Fruit fly (Drosophila melanogaster) whole organism, prepupa: ENCODE results near the gene BRWD3.

Experiments
- Blimp-1 ChIP-seq: fragments of 200-800 bp; sonication (Bioruptor generic); optimal IDR thresholded peaks from 3 replicates; lab custom pipeline; 2017; ENCODE audit warnings: missing biosample characterization, missing genetic modification characterization, mild to moderate bottlenecking, moderate library complexity, missing genetic modification reagents
- CG10631 ChIP-seq: fragments of 200-800 bp; sonication (Bioruptor generic); optimal IDR thresholded peaks from 2 replicates; lab custom pipeline; 2016; ENCODE audit warnings: missing biosample characterization, missing genetic modification characterization
- CG11902 ChIP-seq: fragments of 200-800 bp; sonication (Bioruptor generic); optimal IDR thresholded peaks from 3 replicates; lab custom pipeline; 2016; ENCODE audit warnings: missing biosample characterization, missing genetic modification characterization
- CG6854 ChIP-seq: fragments of 200-800 bp; sonication (Bioruptor generic); optimal IDR thresholded peaks from 2 replicates; lab custom pipeline; 2017; ENCODE audit warnings: missing biosample characterization, mild to moderate bottlenecking, missing genetic modification characterization
- Ets21C ChIP-seq: fragments of 200-800 bp; sonication (Bioruptor generic); optimal IDR thresholded peaks from 3 replicates; lab custom pipeline; 2016; ENCODE audit warnings: missing biosample characterization, missing genetic modification characterization
- Gug ChIP-seq: fragments of 200-800 bp; sonication (Bioruptor generic); IDR thresholded peaks from 2 replicates; pipeline ENCODE4 v1.3.6; 2022; ENCODE audit warnings: missing biosample characterization, missing genetic modification characterization
- achi ChIP-seq: fragments of 200-800 bp; sonication (Bioruptor generic); optimal IDR thresholded peaks from 3 replicates; lab custom pipeline; 2016; ENCODE audit warnings: missing biosample characterization, missing genetic modification characterization
- dac ChIP-seq: fragments of 200-800 bp; sonication (Bioruptor generic); optimal IDR thresholded peaks from 2 replicates; lab custom pipeline; 2017; ENCODE audit warnings: missing biosample characterization, mild to moderate bottlenecking, missing genetic modification characterization
- net ChIP-seq: fragments of 200-800 bp; sonication (Bioruptor generic); optimal IDR thresholded peaks from 3 replicates; lab custom pipeline; 2016; ENCODE audit warnings: missing biosample characterization, missing genetic modification characterization
- topi ChIP-seq: fragments of 200-800 bp; sonication (Bioruptor generic); optimal IDR thresholded peaks from 3 replicates; lab custom pipeline; 2016; ENCODE audit warnings: missing biosample characterization, missing genetic modification characterization

DNA sequence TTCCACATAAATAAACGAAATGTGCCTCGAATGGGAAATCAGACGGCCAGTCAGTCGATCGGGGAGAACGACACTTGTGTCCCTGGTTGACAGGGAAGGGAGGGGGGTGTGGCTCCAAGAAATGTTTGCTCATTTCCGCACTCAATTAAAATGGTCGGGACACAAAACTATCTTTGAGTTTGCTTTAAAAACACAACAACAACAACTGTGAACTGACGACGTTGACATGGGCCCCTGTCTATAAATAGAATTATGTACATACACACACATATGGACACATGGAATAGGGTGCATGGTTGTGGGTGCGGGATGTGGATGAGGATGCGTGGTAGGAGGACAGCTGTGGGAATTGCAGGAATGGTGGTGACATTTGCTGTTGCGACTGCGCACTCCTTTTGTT is 48.8 kb upstream of the BRWD3 start:
- TF ChIP-seq dac (GFP tag; lab: Kevin White, UChicago): no peak
- no peak for TF ChIP-seq Blimp-1 (GFP tag; lab: Kevin White, UChicago)
- no peak for TF ChIP-seq Gug (GFP tag; lab: Robert Waterston, UW)
- no peak for TF ChIP-seq achi (GFP tag; lab: Kevin White, UChicago)
- no peak for TF ChIP-seq topi (GFP tag; lab: Kevin White, UChicago)
- no peak for TF ChIP-seq CG11902 (GFP tag; lab: Kevin White, UChicago)
- no peak for TF ChIP-seq Ets21C (GFP tag; lab: Kevin White, UChicago)
- no peak for TF ChIP-seq net (GFP tag; lab: Kevin White, UChicago)
- TF ChIP-seq CG10631 (GFP tag; lab: Kevin White, UChicago): no peak
- TF ChIP-seq CG6854 (GFP tag; lab: Kevin White, UChicago): no peak
